Worm (Caenorhabditis elegans): ENCODE results near the gene snai-1.

ce11 chrIV:296849-297248 lies 16.7 kb downstream of the snai-1 start:
- TF ChIP-seq ama-1 (optimal IDR thresholded peaks at IDR 0.05) (no peak), sea-2 (GFP tag; optimal IDR thresholded peaks at IDR 0.05) (no peak), lin-39 (tag; optimal IDR thresholded peaks at IDR 0.05) (no peak), ceh-82 (tag; optimal IDR thresholded peaks at IDR 0.05) (no peak), egl-27 (tag; optimal IDR thresholded peaks at IDR 0.05) (no peak), unc-62 (GFP tag; optimal IDR thresholded peaks at IDR 0.05) (no peak), skn-1 (tag; optimal IDR thresholded peaks at IDR 0.05) (peak; percentile 47), fkh-2 (tag; optimal IDR thresholded peaks at IDR 0.05) (no peak)

All from whole organism, L3 larva.